Fruit fly (Drosophila melanogaster) S2 (cell line): ENCODE measurements around the gene Pkg21D.

ENCODE experiments used
- CG8478 ChIP-seq: fragments of >200 bp; optimal IDR thresholded peaks from 2 replicates; lab custom pipeline; 2018
- CTCF ChIP-seq, 2 experiments: fragments of >200 bp; optimal IDR thresholded peaks; 2 replicates each; lab custom pipeline; 2018

DNA sequence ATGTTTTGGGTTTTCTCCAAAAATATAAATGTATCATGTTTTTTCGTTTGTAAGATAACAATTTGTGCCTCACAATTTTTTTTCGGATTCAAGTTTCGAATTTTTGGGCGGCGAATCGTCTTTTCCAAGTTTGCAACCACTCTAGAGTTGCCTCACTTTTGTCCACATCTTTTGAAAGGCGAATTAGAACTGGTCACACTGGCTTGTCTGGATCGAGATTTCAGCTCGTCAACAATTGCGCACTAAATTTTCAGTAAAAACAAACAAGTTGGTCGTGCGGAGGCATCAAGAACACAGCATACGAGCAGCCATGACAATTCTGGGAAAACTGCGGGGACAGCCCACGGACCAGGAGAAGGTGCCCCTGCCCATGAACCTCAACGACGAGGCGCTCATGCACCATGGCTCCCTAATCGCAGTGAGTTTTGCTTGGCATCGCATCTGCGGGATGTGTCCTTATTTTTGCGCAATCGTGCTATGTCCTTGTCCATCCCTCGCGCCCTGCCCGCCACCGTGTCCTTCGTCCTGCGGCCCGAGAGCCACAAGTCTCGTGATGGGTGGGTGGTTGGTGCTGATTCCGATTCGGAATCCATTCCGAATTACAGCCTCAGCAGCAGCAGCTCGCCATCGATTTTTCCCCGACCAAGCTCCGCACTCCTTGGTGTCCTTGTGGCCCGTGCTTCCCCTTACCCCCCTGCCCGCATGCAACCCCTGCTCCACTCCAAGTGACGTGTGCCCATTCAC, 30.8 kb upstream of the Pkg21D start, which contains the start of gene CG3662:
- TF ChIP-seq CG8478 (lab: Kevin White, UChicago) = no peak
- peak; percentile 36 to 56 for TF ChIP-seq CTCF (optimal IDR thresholded peaks at IDR 0.05; lab: Kevin White, UChicago)
